Fruit fly (Drosophila melanogaster) S2 (cell line): Measurements from ENCODE around the gene CG9555.

Experiments used
- CG8478 ChIP-seq: fragments of >200 bp; optimal IDR thresholded peaks from 2 replicates; lab custom pipeline; 2018
- CTCF ChIP-seq, 2 experiments: fragments of >200 bp; optimal IDR thresholded peaks; 2 replicates each; lab custom pipeline; 2018

dm6 chr2L:8959001-8959461 lies 32.5 kb upstream of the CG9555 start, which contains the start of gene CG31886:
- TF ChIP-seq CG8478 (no peak), CTCF (optimal IDR thresholded peaks at IDR 0.05; lab: Kevin White, UChicago) (no peak)
